Worm (Caenorhabditis elegans): ENCODE results near the gene C01G10.18.
"Not testable (repeated sequence)": the region's sequence is repeated elsewhere in the genome, so short reads cannot be mapped to it uniquely, and the experiment has no call there.

C01G10.18 gene

DNA sequence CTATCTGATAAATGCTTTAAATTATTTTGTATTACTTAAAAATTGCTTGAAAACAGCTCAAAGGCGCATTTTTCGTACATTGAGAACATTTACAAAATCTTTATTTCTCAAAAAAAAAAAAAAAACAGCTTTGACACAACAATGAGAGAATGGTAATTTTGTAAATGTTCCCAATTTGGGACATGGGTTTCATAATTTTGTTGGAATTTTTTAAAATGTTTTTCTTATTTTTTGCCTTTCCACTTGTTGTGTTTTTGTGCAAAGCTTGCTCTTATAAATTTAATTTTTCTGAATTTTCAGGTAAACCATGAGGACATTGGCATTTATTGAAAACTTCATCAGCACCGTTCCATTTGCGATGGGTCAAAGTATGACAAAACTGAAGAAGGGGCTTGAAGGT, 23.1 kb upstream of the C01G10.18 start, which contains the start of gene T01G5.7:
T01G5.7 (plus strand) TSS at position 301 of the 400 bp plus-strand sequence.
- no peak for TF ChIP-seq med-1 (GFP tag; optimal IDR thresholded peaks at IDR 0.05; ENCODE audit: insufficient read depth)

DNA sequence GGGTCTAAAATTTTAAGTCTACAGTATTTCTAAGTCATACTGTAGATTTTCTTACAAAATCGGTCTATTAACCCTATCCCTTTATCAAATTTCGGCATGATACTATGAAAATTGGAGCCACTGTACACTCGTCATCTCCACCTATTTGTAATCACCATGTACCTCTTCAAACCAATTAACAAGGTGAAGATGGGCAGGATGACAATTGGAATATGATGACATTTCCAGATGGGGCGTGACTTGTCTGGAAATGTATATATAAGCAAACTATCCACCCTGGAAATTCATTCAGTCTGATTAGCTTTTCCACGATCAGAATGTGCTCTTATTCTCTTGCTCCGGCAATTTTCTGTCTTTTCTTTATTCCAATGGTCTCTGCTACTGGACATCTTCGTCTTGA, 20.7 kb upstream of the C01G10.18 start, which contains the start of gene Y75B12A.2:
Y75B12A.2 (plus strand) TSS at position 301 of the 400 bp plus-strand sequence.
- TF ChIP-seq cog-1 (tag; optimal IDR thresholded peaks at IDR 0.05) (no peak), flt-1 (GFP tag; IDR thresholded peaks at IDR 0.05) (no peak), ztf-23 (GFP tag; IDR thresholded peaks at IDR 0.05) (no peak), ztf-29 (GFP tag; IDR thresholded peaks at IDR 0.05) (no peak), tab-1 (GFP tag; IDR thresholded peaks at IDR 0.05) (no peak), med-1 (GFP tag; optimal IDR thresholded peaks at IDR 0.05; ENCODE audit: insufficient read depth) (no peak), T22C8.4 (GFP tag; IDR thresholded peaks at IDR 0.05) (no peak), klf-2 (GFP tag; conservative IDR thresholded peaks at IDR 0.05) (no peak), ref-1 (GFP tag; conservative IDR thresholded peaks at IDR 0.05) (no peak)

DNA sequence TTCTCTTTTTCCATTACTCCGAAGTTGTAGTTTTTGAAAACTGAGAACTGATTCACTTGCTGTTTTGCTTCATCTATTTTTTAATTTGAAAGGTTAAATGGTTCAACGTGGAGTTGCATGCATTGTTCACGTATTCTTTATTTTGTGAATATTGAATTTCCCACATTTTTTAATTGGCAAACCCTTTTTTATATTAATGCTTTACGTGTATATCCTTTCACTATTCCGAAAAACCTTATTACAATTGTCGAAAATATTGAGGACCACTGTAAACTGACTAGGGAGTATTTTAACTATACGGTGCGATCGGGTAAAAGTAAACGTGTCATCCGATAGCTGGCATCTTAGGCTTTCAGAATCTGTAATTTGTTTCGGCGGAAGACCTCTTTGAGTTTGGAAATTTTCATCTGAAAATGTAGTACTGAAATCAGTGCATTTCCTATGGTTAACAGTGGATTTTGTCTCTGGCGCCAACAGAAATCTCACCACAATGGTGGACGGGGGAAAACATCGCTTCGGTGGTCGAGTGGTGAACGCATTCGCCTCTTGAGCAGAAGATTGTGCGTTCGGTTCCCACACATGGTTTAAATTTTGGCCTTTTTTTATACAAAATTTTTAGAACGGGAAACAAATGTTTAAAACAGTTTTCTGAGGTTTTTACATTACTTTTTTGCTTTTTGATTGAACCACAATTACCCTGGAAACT, 17.5 kb upstream of the C01G10.18 start, which contains the start of gene C01G10.14:
C01G10.14 (minus strand) TSS at position 51 of the 706 bp plus-strand sequence.
- not testable (repeated sequence) for TF ChIP-seq klf-2 (GFP tag; conservative IDR thresholded peaks at IDR 0.05); ztf-29 (GFP tag; IDR thresholded peaks at IDR 0.05); flt-1 (GFP tag; IDR thresholded peaks at IDR 0.05)

DNA sequence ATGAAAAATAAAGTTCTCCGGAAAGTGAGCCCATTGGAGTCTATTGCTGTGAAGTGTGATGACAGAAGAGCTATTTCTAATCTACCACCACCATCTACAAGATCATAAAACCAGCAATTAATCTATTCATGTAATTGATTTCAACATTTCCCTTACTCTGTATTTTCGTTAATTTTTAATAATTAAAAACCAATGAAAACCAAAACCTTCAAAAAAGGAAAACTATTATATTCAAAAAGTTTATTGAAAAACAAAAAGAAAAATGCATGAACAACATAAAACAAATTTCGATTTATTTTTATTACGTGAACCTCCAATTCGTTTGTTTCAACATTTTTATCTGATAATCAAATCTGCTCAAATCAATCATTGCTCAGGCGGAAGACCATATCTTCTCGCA, 10.9 kb upstream of the C01G10.18 start, which contains the start of gene C01G10.1:
C01G10.1 (plus strand) TSS at position 301 of the 400 bp plus-strand sequence.
- TF ChIP-seq flt-1 (GFP tag; IDR thresholded peaks at IDR 0.05) (no peak), T22C8.4 (GFP tag; IDR thresholded peaks at IDR 0.05) (no peak), klf-2 (GFP tag; conservative IDR thresholded peaks at IDR 0.05) (no peak), med-1 (GFP tag; optimal IDR thresholded peaks at IDR 0.05; ENCODE audit: insufficient read depth) (no peak), ztf-23 (GFP tag; IDR thresholded peaks at IDR 0.05) (no peak), tab-1 (GFP tag; IDR thresholded peaks at IDR 0.05) (no peak), ref-1 (GFP tag; conservative IDR thresholded peaks at IDR 0.05) (no peak), ztf-29 (GFP tag; IDR thresholded peaks at IDR 0.05) (no peak), cog-1 (tag; optimal IDR thresholded peaks at IDR 0.05) (no peak)

DNA sequence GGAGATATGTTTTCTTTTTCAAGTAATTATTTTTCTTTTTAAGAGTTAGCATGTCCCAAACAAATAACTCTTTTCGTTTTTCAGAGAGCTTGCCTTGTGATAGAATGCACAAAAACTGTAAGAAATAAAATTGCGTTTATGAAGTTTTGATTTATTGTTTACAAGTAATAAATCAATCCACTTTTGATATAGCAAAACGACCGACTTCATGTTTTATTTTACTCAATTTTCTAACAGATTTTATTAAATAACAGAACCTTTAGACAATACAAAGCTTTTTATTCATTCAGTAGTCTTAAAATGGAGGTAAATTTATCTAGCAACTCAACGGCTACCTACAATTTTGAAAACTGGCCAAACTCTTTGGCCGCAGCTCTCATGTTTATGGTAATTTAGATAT, 6.2 kb upstream of the C01G10.18 start, which contains the start of gene srx-78:
srx-78 (plus strand) TSS at position 301 of the 400 bp plus-strand sequence.
- TF ChIP-seq ztf-29 (GFP tag; IDR thresholded peaks at IDR 0.05) (no peak), med-1 (GFP tag; optimal IDR thresholded peaks at IDR 0.05; ENCODE audit: insufficient read depth) (no peak), flt-1 (GFP tag; IDR thresholded peaks at IDR 0.05) (no peak), T22C8.4 (GFP tag; IDR thresholded peaks at IDR 0.05) (no peak), tab-1 (GFP tag; IDR thresholded peaks at IDR 0.05) (no peak), cog-1 (tag; optimal IDR thresholded peaks at IDR 0.05) (no peak), ztf-23 (GFP tag; IDR thresholded peaks at IDR 0.05) (no peak), klf-2 (GFP tag; conservative IDR thresholded peaks at IDR 0.05) (no peak), ref-1 (GFP tag; conservative IDR thresholded peaks at IDR 0.05) (no peak)

DNA sequence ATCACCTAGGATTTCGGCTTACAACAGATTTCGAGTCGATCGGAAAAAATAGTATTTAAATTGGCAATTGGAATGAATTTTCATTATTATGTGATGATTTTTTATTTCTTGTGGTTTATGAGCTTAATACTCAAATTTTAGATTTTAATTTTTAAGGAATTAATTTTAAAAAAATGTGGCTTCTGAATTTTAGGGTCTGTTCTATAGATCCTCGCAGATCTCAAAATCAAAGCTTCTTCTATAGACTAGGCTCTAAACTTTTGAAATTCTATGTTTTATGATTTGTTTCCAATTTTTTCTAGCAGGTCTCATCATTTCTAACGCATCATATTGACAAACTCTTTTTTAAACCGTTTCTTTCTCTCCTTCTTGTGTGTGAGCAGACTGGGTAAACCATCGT, 4.2 kb upstream of the C01G10.18 start, which contains the start of gene txt-12:
txt-12 (plus strand) TSS at position 301 of the 400 bp plus-strand sequence.
- no peak for TF ChIP-seq klf-2 (GFP tag; conservative IDR thresholded peaks at IDR 0.05)
- no peak for TF ChIP-seq flt-1 (GFP tag; IDR thresholded peaks at IDR 0.05)
- TF ChIP-seq cog-1 (tag; optimal IDR thresholded peaks at IDR 0.05), result no peak
- TF ChIP-seq T22C8.4 (GFP tag; IDR thresholded peaks at IDR 0.05), result no peak
- TF ChIP-seq med-1 (GFP tag; optimal IDR thresholded peaks at IDR 0.05; ENCODE audit: insufficient read depth), result no peak
- no peak for TF ChIP-seq tab-1 (GFP tag; IDR thresholded peaks at IDR 0.05)

DNA sequence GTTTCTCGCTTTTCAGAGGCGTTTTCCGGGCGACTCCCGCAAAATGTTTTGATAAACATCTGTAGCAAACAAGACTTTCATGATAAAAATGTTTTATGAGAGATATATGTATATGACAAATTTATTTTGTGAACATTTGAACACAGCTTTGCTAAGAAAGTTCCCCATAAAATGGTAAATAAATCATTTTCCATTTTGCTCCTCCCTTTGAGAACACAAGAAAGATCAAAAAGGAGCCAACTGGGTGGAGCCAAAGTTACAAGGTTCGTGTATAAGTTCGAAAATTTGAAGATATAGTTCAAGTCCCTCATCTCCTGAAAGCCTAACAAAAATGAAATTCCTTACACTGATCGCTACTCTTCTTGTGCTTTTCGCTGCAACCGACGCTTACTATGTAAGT, 1.9 kb upstream of the C01G10.18 start, which contains the start of gene C01G10.17:
C01G10.17 (plus strand) TSS at position 301 of the 400 bp plus-strand sequence.
- TF ChIP-seq ztf-29 (GFP tag; IDR thresholded peaks at IDR 0.05), result no peak
- no peak for TF ChIP-seq T22C8.4 (GFP tag; IDR thresholded peaks at IDR 0.05)
- TF ChIP-seq ztf-23 (GFP tag; IDR thresholded peaks at IDR 0.05), result no peak
- TF ChIP-seq tab-1 (GFP tag; IDR thresholded peaks at IDR 0.05), result no peak
- TF ChIP-seq med-1 (GFP tag; optimal IDR thresholded peaks at IDR 0.05; ENCODE audit: insufficient read depth), result no peak
- no peak for TF ChIP-seq klf-2 (GFP tag; conservative IDR thresholded peaks at IDR 0.05)
- TF ChIP-seq flt-1 (GFP tag; IDR thresholded peaks at IDR 0.05), result no peak
- TF ChIP-seq cog-1 (tag; optimal IDR thresholded peaks at IDR 0.05), result no peak
- no peak for TF ChIP-seq ref-1 (GFP tag; conservative IDR thresholded peaks at IDR 0.05)

DNA sequence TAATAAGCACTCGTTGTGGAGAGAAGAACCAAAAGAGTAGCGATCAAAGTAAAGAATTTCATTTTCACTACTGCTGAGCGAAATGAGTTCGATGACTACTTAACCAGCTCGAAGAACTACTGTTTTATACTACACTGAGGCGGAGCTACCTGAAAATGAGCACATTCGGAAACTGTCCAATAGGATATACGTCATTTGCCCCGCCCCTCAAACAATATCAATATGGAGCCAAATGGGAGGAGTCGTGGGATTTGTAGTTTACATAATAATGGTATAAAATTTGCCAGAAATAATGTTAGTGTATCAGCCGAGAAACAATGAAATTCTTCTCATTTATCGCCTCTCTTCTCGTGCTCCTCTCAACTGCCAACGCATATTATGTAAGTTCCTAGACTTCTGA, 925 bp upstream of the C01G10.18 start, which contains the start of the genes C01G10.5 and C01G10.4:
C01G10.5 (minus strand) TSS at position 101 of the 400 bp plus-strand sequence.
C01G10.4 (plus strand) TSS at position 303 of the 400 bp plus-strand sequence.
- no peak for TF ChIP-seq klf-2 (GFP tag; conservative IDR thresholded peaks at IDR 0.05)
- no peak for TF ChIP-seq flt-1 (GFP tag; IDR thresholded peaks at IDR 0.05)
- TF ChIP-seq ref-1 (GFP tag; conservative IDR thresholded peaks at IDR 0.05), result no peak
- no peak for TF ChIP-seq med-1 (GFP tag; optimal IDR thresholded peaks at IDR 0.05; ENCODE audit: insufficient read depth)
- no peak for TF ChIP-seq cog-1 (tag; optimal IDR thresholded peaks at IDR 0.05)
- no peak for TF ChIP-seq ztf-29 (GFP tag; IDR thresholded peaks at IDR 0.05)
- no peak for TF ChIP-seq T22C8.4 (GFP tag; IDR thresholded peaks at IDR 0.05)
- TF ChIP-seq tab-1 (GFP tag; IDR thresholded peaks at IDR 0.05), result no peak
- no peak for TF ChIP-seq ztf-23 (GFP tag; IDR thresholded peaks at IDR 0.05)

DNA sequence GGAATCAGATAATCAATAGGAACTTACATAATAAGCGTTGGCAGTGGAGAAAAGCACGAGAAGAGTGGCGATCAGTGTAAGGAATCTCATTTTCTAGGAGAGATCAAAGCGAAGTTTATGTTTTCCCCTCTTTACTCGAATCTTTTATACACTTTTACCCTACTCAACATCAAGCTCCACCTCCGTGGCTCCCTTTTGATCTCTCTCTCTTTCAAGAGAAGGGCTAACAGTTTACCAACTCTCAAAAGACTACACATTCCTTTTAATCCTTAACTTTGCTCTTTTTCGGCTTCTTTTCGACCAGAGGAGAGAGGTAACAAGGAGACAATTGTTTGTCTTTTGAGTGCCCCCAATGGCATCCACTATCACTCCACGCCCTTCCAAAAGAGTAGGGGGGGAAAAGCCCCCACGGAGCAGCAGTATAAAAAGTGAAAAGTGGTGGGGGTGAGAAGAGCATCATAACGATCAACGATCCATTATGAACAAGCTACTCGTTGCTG, 1.3 kb downstream of the C01G10.18 start, which contains the start of the genes C01G10.15 and C01G10.6:
C01G10.15 (minus strand) TSS at position 101 of the 500 bp plus-strand sequence.
C01G10.6 (plus strand) TSS at position 450 of the 500 bp plus-strand sequence.
- TF ChIP-seq ref-1 (GFP tag; conservative IDR thresholded peaks at IDR 0.05) (no peak), cog-1 (tag; optimal IDR thresholded peaks at IDR 0.05) (no peak), flt-1 (GFP tag; IDR thresholded peaks at IDR 0.05) (no peak)
